Worm (Caenorhabditis elegans): ENCODE measurements around the gene F57G12.1.

F57G12.1 gene

ce11 chrX:12205478-12206059 lies 34.1 kb upstream of the F57G12.1 start:
- TF ChIP-seq aly-1 (tag; optimal IDR thresholded peaks at IDR 0.05) (no peak), F13C5.2 (tag; optimal IDR thresholded peaks at IDR 0.05) (peak; percentile 24), ama-1 (optimal IDR thresholded peaks at IDR 0.05) (no peak), tbx-11 (GFP tag; IDR thresholded peaks at IDR 0.05) (no peak)

ce11 chrX:12204334-12204733 lies 32.9 kb upstream of the F57G12.1 start:
- TF ChIP-seq B0310.2 (tag; optimal IDR thresholded peaks at IDR 0.05) = no peak
- TF ChIP-seq ceh-36 (tag; optimal IDR thresholded peaks at IDR 0.05) = no peak
- no peak for TF ChIP-seq hmg-4 (GFP tag; optimal IDR thresholded peaks at IDR 0.05)
- TF ChIP-seq flt-1 (GFP tag; IDR thresholded peaks at IDR 0.05) = no peak
- TF ChIP-seq ceh-13 (GFP tag; optimal IDR thresholded peaks at IDR 0.05) = no peak
- TF ChIP-seq ama-1 (optimal IDR thresholded peaks at IDR 0.05) = no peak
- no peak for TF ChIP-seq pes-1 (GFP tag; IDR thresholded peaks at IDR 0.05)
- no peak for TF ChIP-seq tbx-11 (GFP tag; IDR thresholded peaks at IDR 0.05)
- TF ChIP-seq tbx-37 (GFP tag; conservative IDR thresholded peaks at IDR 0.05) = no peak
- no peak for TF ChIP-seq sea-1 (GFP tag; conservative IDR thresholded peaks at IDR 0.05)
- no peak for TF ChIP-seq F13C5.2 (tag; optimal IDR thresholded peaks at IDR 0.05)
- no peak for TF ChIP-seq aly-1 (tag; optimal IDR thresholded peaks at IDR 0.05)
- TF ChIP-seq tra-4 (tag; optimal IDR thresholded peaks at IDR 0.05) = no peak
- no peak for TF ChIP-seq hnd-1 (tag; optimal IDR thresholded peaks at IDR 0.05)
- no peak for TF ChIP-seq scrt-1 (GFP tag; IDR thresholded peaks at IDR 0.05)
- TF ChIP-seq ets-7 (tag; optimal IDR thresholded peaks at IDR 0.05) = no peak
- TF ChIP-seq hmbx-1 (tag; optimal IDR thresholded peaks at IDR 0.05) = no peak

- TF ChIP-seq ets-7 (tag; optimal IDR thresholded peaks at IDR 0.05) (no peak), scrt-1 (GFP tag; IDR thresholded peaks at IDR 0.05) (no peak), F13C5.2 (tag; optimal IDR thresholded peaks at IDR 0.05) (no peak), flt-1 (GFP tag; IDR thresholded peaks at IDR 0.05) (no peak), hnd-1 (tag; optimal IDR thresholded peaks at IDR 0.05) (no peak), ceh-36 (tag; optimal IDR thresholded peaks at IDR 0.05) (no peak), hmbx-1 (tag; optimal IDR thresholded peaks at IDR 0.05) (no peak)
Observed at ce11 chrX:12201840-12202239, 30.4 kb upstream of the F57G12.1 start.

- TF ChIP-seq pes-1 (GFP tag; IDR thresholded peaks at IDR 0.05) = no peak
- no peak for TF ChIP-seq ceh-13 (GFP tag; optimal IDR thresholded peaks at IDR 0.05)
- TF ChIP-seq aly-1 (tag; optimal IDR thresholded peaks at IDR 0.05) = no peak
- TF ChIP-seq sea-1 (GFP tag; conservative IDR thresholded peaks at IDR 0.05) = no peak
- no peak for TF ChIP-seq ceh-36 (tag; optimal IDR thresholded peaks at IDR 0.05)
- no peak for TF ChIP-seq tbx-11 (GFP tag; IDR thresholded peaks at IDR 0.05)
- no peak for TF ChIP-seq B0310.2 (tag; optimal IDR thresholded peaks at IDR 0.05)
- TF ChIP-seq F13C5.2 (tag; optimal IDR thresholded peaks at IDR 0.05) = no peak
- TF ChIP-seq tra-4 (tag; optimal IDR thresholded peaks at IDR 0.05) = no peak
- no peak for TF ChIP-seq hmg-4 (GFP tag; optimal IDR thresholded peaks at IDR 0.05)
- no peak for TF ChIP-seq ama-1 (optimal IDR thresholded peaks at IDR 0.05)
- no peak for TF ChIP-seq tbx-37 (GFP tag; conservative IDR thresholded peaks at IDR 0.05)
- no peak for TF ChIP-seq ets-7 (tag; optimal IDR thresholded peaks at IDR 0.05)
- TF ChIP-seq flt-1 (GFP tag; IDR thresholded peaks at IDR 0.05) = no peak
- no peak for TF ChIP-seq hmbx-1 (tag; optimal IDR thresholded peaks at IDR 0.05)
- no peak for TF ChIP-seq hnd-1 (tag; optimal IDR thresholded peaks at IDR 0.05)
- no peak for TF ChIP-seq scrt-1 (GFP tag; IDR thresholded peaks at IDR 0.05)
Observed at ce11 chrX:12201435-12201834, 30.0 kb upstream of the F57G12.1 start.

ce11 chrX:12200577-12200976 lies 29.1 kb upstream of the F57G12.1 start:
- TF ChIP-seq pes-1 (GFP tag; IDR thresholded peaks at IDR 0.05) (no peak), ets-7 (tag; optimal IDR thresholded peaks at IDR 0.05) (no peak), hnd-1 (tag; optimal IDR thresholded peaks at IDR 0.05) (no peak), ceh-36 (tag; optimal IDR thresholded peaks at IDR 0.05) (no peak), flt-1 (GFP tag; IDR thresholded peaks at IDR 0.05) (no peak), ceh-13 (GFP tag; optimal IDR thresholded peaks at IDR 0.05) (no peak), B0310.2 (tag; optimal IDR thresholded peaks at IDR 0.05) (no peak)

ce11 chrX:12198298-12198697 lies 26.8 kb upstream of the F57G12.1 start:
- TF ChIP-seq sea-1 (GFP tag; conservative IDR thresholded peaks at IDR 0.05) = no peak
- no peak for TF ChIP-seq ama-1 (optimal IDR thresholded peaks at IDR 0.05)
- no peak for TF ChIP-seq hnd-1 (tag; optimal IDR thresholded peaks at IDR 0.05)
- TF ChIP-seq B0310.2 (tag; optimal IDR thresholded peaks at IDR 0.05) = no peak
- no peak for TF ChIP-seq flt-1 (GFP tag; IDR thresholded peaks at IDR 0.05)
- TF ChIP-seq scrt-1 (GFP tag; IDR thresholded peaks at IDR 0.05) = no peak
- no peak for TF ChIP-seq pes-1 (GFP tag; IDR thresholded peaks at IDR 0.05)
- no peak for TF ChIP-seq hmbx-1 (tag; optimal IDR thresholded peaks at IDR 0.05)
- TF ChIP-seq ceh-36 (tag; optimal IDR thresholded peaks at IDR 0.05) = no peak
- no peak for TF ChIP-seq tbx-37 (GFP tag; conservative IDR thresholded peaks at IDR 0.05)
- no peak for TF ChIP-seq tbx-11 (GFP tag; IDR thresholded peaks at IDR 0.05)
- TF ChIP-seq aly-1 (tag; optimal IDR thresholded peaks at IDR 0.05) = no peak
- no peak for TF ChIP-seq hmg-4 (GFP tag; optimal IDR thresholded peaks at IDR 0.05)
- TF ChIP-seq ets-7 (tag; optimal IDR thresholded peaks at IDR 0.05) = no peak
- TF ChIP-seq ceh-13 (GFP tag; optimal IDR thresholded peaks at IDR 0.05) = no peak

ce11 chrX:12197367-12197766 lies 25.9 kb upstream of the F57G12.1 start:
- no peak for TF ChIP-seq B0310.2 (tag; optimal IDR thresholded peaks at IDR 0.05)
- TF ChIP-seq ceh-13 (GFP tag; optimal IDR thresholded peaks at IDR 0.05) = no peak
- no peak for TF ChIP-seq hmg-4 (GFP tag; optimal IDR thresholded peaks at IDR 0.05)
- TF ChIP-seq F13C5.2 (tag; optimal IDR thresholded peaks at IDR 0.05) = no peak
- TF ChIP-seq tbx-37 (GFP tag; conservative IDR thresholded peaks at IDR 0.05) = no peak
- TF ChIP-seq hmbx-1 (tag; optimal IDR thresholded peaks at IDR 0.05) = no peak
- no peak for TF ChIP-seq tbx-11 (GFP tag; IDR thresholded peaks at IDR 0.05)
- no peak for TF ChIP-seq ceh-36 (tag; optimal IDR thresholded peaks at IDR 0.05)
- TF ChIP-seq aly-1 (tag; optimal IDR thresholded peaks at IDR 0.05) = no peak
- TF ChIP-seq pes-1 (GFP tag; IDR thresholded peaks at IDR 0.05) = no peak
- no peak for TF ChIP-seq scrt-1 (GFP tag; IDR thresholded peaks at IDR 0.05)
- no peak for TF ChIP-seq ama-1 (optimal IDR thresholded peaks at IDR 0.05)
- TF ChIP-seq tra-4 (tag; optimal IDR thresholded peaks at IDR 0.05) = no peak
- TF ChIP-seq ets-7 (tag; optimal IDR thresholded peaks at IDR 0.05) = no peak
- TF ChIP-seq hnd-1 (tag; optimal IDR thresholded peaks at IDR 0.05) = no peak
- TF ChIP-seq flt-1 (GFP tag; IDR thresholded peaks at IDR 0.05) = no peak
- TF ChIP-seq sea-1 (GFP tag; conservative IDR thresholded peaks at IDR 0.05) = no peak

Measured in whole organism, early embryonic.